Worm (Caenorhabditis elegans) whole organism, young adult: ENCODE measurements around the gene csn-4.

Experiments used
- C06A6.2 ChIP-seq: fragments of 200-800 bp; sonication (Bioruptor generic); conservative IDR thresholded peaks from 2 replicates; pipeline ENCODE4 v1.3.6; 2022; ENCODE audit warnings: missing genetic modification characterization, missing compliant biosample characterization
- C17E4.6 ChIP-seq: fragments of 200-800 bp; sonication (Bioruptor generic); IDR thresholded peaks from 2 replicates; pipeline ENCODE4 v1.3.6; 2022; ENCODE audit warnings: missing genetic modification reagents, missing genetic modification characterization, missing compliant biosample characterization
- F10E7.11 ChIP-seq: sonication (generic microtip); optimal IDR thresholded peaks from 2 replicates; lab custom pipeline; 2017; ENCODE audit warnings: mild to moderate bottlenecking, missing genetic modification characterization, moderate library complexity, missing compliant biosample characterization
- F22D6.2 ChIP-seq: sonication (generic microtip); optimal IDR thresholded peaks from 2 replicates; lab custom pipeline; 2016; ENCODE audit warnings: mild to moderate bottlenecking, missing genetic modification characterization, missing compliant biosample characterization
- F39B2.1 ChIP-seq: fragments of 200-800 bp; sonication (Bioruptor generic); IDR thresholded peaks from 2 replicates; pipeline ENCODE4 v1.3.6; 2022; ENCODE audit warnings: missing genetic modification reagents, missing genetic modification characterization, missing compliant biosample characterization
- F55B11.4 ChIP-seq: sonication (generic microtip); optimal IDR thresholded peaks from 2 replicates; lab custom pipeline; 2016; ENCODE audit warnings: missing compliant biosample characterization, missing genetic modification characterization, borderline replicate concordance; ENCODE audit not compliant: insufficient read depth
- Y53G8AR.9 ChIP-seq: fragments of 200-800 bp; sonication (Bioruptor generic); conservative IDR thresholded peaks from 2 replicates; pipeline ENCODE4 v1.3.6; 2022; ENCODE audit warnings: missing genetic modification reagents, missing genetic modification characterization, missing compliant biosample characterization
- Y95B8A.8 ChIP-seq: fragments of 200-800 bp; sonication (Bioruptor generic); IDR thresholded peaks from 2 replicates; pipeline ENCODE4 v1.3.6; 2022; ENCODE audit warnings: missing genetic modification reagents, missing genetic modification characterization, missing compliant biosample characterization
- aptf-2 ChIP-seq: fragments of 200-800 bp; sonication (Bioruptor generic); conservative IDR thresholded peaks from 2 replicates; pipeline ENCODE4 v1.3.6; 2022; ENCODE audit warnings: missing genetic modification reagents, missing genetic modification characterization, missing compliant biosample characterization
- atf-7 ChIP-seq: sonication (generic microtip); optimal IDR thresholded peaks from 2 replicates; lab custom pipeline; 2017; ENCODE audit warnings: mild to moderate bottlenecking, missing genetic modification characterization, missing compliant biosample characterization
- cebp-1 ChIP-seq, 2 experiments: fragments of 200-800 bp in 1 of 2; sonication (Bioruptor generic) in 1 of 2; sonication (generic microtip) in 1 of 2; IDR thresholded peaks in 1 of 2; optimal IDR thresholded peaks in 1 of 2; 2 replicates each; pipeline versions ENCODE4 v1.3.6 to Lab custom; 2017 to 2022; ENCODE audit warnings: missing compliant biosample characterization in 2 of 2, missing genetic modification characterization in 2 of 2, mild to moderate bottlenecking in 1 of 2, missing genetic modification reagents in 1 of 2, moderate library complexity in 1 of 2
- ceh-58 ChIP-seq: fragments of 200-800 bp; sonication (Bioruptor generic); IDR thresholded peaks from 2 replicates; pipeline ENCODE4 v1.3.6; 2022; ENCODE audit warnings: missing genetic modification characterization, missing compliant biosample characterization
- chd-7 ChIP-seq: sonication (generic microtip); optimal IDR thresholded peaks from 2 replicates; lab custom pipeline; 2016; ENCODE audit warnings: mild to moderate bottlenecking, missing genetic modification characterization, moderate library complexity, missing compliant biosample characterization
- die-1 ChIP-seq: sonication (generic microtip); optimal IDR thresholded peaks from 2 replicates; lab custom pipeline; 2016; ENCODE audit warnings: missing genotype, mild to moderate bottlenecking, missing genetic modification characterization, missing compliant biosample characterization
- dox-1 ChIP-seq: fragments of 200-800 bp; sonication (Bioruptor generic); IDR thresholded peaks from 2 replicates; pipeline ENCODE4 v1.3.6; 2022; ENCODE audit warnings: missing genetic modification reagents, missing genetic modification characterization, missing compliant biosample characterization
- egrh-3 ChIP-seq: fragments of 200-800 bp; sonication (Bioruptor generic); IDR thresholded peaks from 2 replicates; pipeline ENCODE4 v1.3.6; 2022; ENCODE audit warnings: missing genetic modification reagents, missing genetic modification characterization, missing compliant biosample characterization
- gei-17 ChIP-seq: fragments of 200-800 bp; sonication (Bioruptor generic); optimal IDR thresholded peaks from 2 replicates; lab custom pipeline; 2018; ENCODE audit warnings: mild to moderate bottlenecking, missing genetic modification characterization, missing compliant biosample characterization
- hlh-12 ChIP-seq: sonication (generic microtip); optimal IDR thresholded peaks from 2 replicates; lab custom pipeline; 2016; ENCODE audit warnings: missing genetic modification characterization, missing compliant biosample characterization
- hsf-1 ChIP-seq: fragments of 200-800 bp; sonication (Bioruptor generic); IDR thresholded peaks from 2 replicates; pipeline ENCODE4 v1.3.6; 2022; ENCODE audit warnings: missing genetic modification reagents, missing genetic modification characterization, missing compliant biosample characterization
- let-607 ChIP-seq, 2 experiments: fragments of 200-800 bp in 1 of 2; sonication (Bioruptor generic) in 1 of 2; sonication (generic microtip) in 1 of 2; optimal IDR thresholded peaks; 2 replicates each; lab custom pipeline; 2016 to 2018; ENCODE audit warnings: mild to moderate bottlenecking in 2 of 2, missing compliant biosample characterization in 2 of 2, missing genetic modification characterization in 2 of 2, moderate library complexity in 2 of 2, missing genotype in 1 of 2
- lin-26 ChIP-seq: fragments of 200-800 bp; sonication (Bioruptor generic); IDR thresholded peaks from 2 replicates; pipeline ENCODE4 v1.3.6; 2022; ENCODE audit warnings: missing genetic modification reagents, missing genetic modification characterization, missing compliant biosample characterization
- lin-35 ChIP-seq, 3 experiments: fragments of 150-350 bp in 2 of 3; sonication (generic microtip) in 1 of 3; optimal IDR thresholded peaks; 2 replicates each; lab custom pipeline; 2014 to 2018; ENCODE audit warnings: missing biosample characterization in 3 of 3, missing genetic modification characterization in 3 of 3, missing genetic modification reagents in 3 of 3
- lin-40 ChIP-seq: sonication (generic microtip); optimal IDR thresholded peaks from 2 replicates; lab custom pipeline; 2016; ENCODE audit warnings: missing genetic modification characterization, mild to moderate bottlenecking, missing compliant biosample characterization, missing genotype, missing genetic modification reagents
- lsy-27 ChIP-seq: sonication (generic microtip); optimal IDR thresholded peaks from 2 replicates; lab custom pipeline; 2017; ENCODE audit warnings: missing genetic modification characterization, mild to moderate bottlenecking, missing compliant biosample characterization, antibody characterized with exemption, missing genotype, borderline replicate concordance; ENCODE audit not compliant: insufficient read depth
- madf-8 ChIP-seq: fragments of 200-800 bp; sonication (Bioruptor generic); conservative IDR thresholded peaks from 2 replicates; pipeline ENCODE4 v1.3.6; 2022; ENCODE audit warnings: missing genetic modification reagents, missing genetic modification characterization, missing compliant biosample characterization
- nfyb-1 ChIP-seq: fragments of 200-800 bp; sonication (Bioruptor generic); IDR thresholded peaks from 2 replicates; pipeline ENCODE4 v1.3.6; 2022; ENCODE audit warnings: missing genetic modification reagents, missing genetic modification characterization, missing compliant biosample characterization
- rpc-1 ChIP-seq, 2 experiments: fragments of 150-350 bp in 1 of 2; sonication (generic microtip) in 1 of 2; optimal IDR thresholded peaks; 2 replicates each; lab custom pipeline; 2014 to 2018; ENCODE audit warnings: missing biosample characterization in 1 of 2, missing genetic modification characterization in 1 of 2, missing genetic modification reagents in 1 of 2, missing genotype in 1 of 2
- somi-1 ChIP-seq: fragments of 200-800 bp; sonication (Bioruptor generic); optimal IDR thresholded peaks from 2 replicates; lab custom pipeline; 2018; ENCODE audit warnings: mild to moderate bottlenecking, missing genetic modification characterization, missing compliant biosample characterization
- tlf-1 ChIP-seq: fragments of 200-800 bp; sonication (Bioruptor generic); optimal IDR thresholded peaks from 2 replicates; lab custom pipeline; 2018; ENCODE audit warnings: mild to moderate bottlenecking, missing genetic modification characterization, missing compliant biosample characterization
- unc-130 ChIP-seq: sonication (generic microtip); optimal IDR thresholded peaks from 2 replicates; lab custom pipeline; 2016; ENCODE audit warnings: missing genetic modification reagents, missing genetic modification characterization, missing compliant biosample characterization
- xnd-1 ChIP-seq: sonication (generic microtip); optimal IDR thresholded peaks from 2 replicates; lab custom pipeline; 2016; ENCODE audit warnings: missing genotype, missing genetic modification reagents, missing genetic modification characterization, missing compliant biosample characterization
- zfh-2 ChIP-seq: fragments of 200-800 bp; sonication (Bioruptor generic); conservative IDR thresholded peaks from 2 replicates; pipeline ENCODE4 v1.3.6; 2022; ENCODE audit warnings: missing genetic modification reagents, missing genetic modification characterization, missing compliant biosample characterization
- ztf-6 ChIP-seq: fragments of 200-800 bp; sonication (Bioruptor generic); IDR thresholded peaks from 2 replicates; pipeline ENCODE4 v1.3.6; 2022; ENCODE audit warnings: missing genetic modification reagents, missing genetic modification characterization, missing compliant biosample characterization

Gene csn-4

DNA sequence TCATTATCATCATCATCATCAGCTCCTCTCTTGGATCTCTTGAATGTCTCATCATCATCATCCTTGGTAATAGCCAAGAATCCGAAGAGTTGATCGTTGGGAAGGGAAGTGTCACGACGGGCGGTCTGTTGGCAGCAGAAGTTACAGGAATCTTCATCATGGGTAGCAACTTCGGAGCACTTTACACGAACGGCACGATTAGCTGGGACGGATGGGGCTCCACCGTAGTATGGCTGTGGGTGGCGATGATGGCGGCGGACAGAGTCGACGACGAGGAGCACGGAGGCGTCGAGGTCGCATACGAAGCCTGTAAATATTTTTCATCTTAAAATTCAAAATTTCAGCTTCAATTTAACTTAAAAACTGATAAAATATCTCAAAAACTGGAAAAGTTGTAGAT lies 36.5 kb upstream of the csn-4 start:
- no peak for TF ChIP-seq lsy-27 (tag; lab: Kevin White, UChicago)
- TF ChIP-seq tlf-1, result no peak
- TF ChIP-seq zfh-2, result peak; percentile 84
- 0 out of 2 replicates have a peak, but pooled peaks have one; percentile 53 for TF ChIP-seq ceh-58 (GFP tag; lab: Robert Waterston, UW)
- TF ChIP-seq, all 124 proteins: peak for 2

DNA sequence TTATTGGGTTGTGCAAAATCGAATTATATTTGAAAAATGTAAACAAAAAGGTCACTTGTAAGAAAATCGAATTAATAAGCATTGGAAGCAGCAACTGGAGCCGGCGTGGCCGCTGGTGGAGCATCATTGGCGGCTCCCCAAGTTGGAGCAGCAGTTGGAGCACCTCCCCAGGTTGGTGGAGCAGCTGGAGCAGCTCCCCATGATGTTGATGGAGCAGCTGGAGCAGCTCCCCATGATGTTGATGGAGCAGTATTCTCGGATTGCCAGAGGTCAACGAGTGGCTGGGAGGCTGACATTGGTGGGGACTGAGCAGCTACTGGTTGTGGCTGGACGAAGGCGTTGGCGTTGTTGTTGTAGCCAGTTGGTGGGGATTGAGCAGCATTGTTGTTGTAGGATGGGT lies 34.7 kb upstream of the csn-4 start:
- no peak for TF ChIP-seq C06A6.2 (GFP tag; lab: Robert Waterston, UW)
- peak; percentile 25 for TF ChIP-seq F10E7.11 (tag; lab: Kevin White, UChicago)
- no peak for TF ChIP-seq C17E4.6
- TF ChIP-seq nfyb-1 (GFP tag; lab: Robert Waterston, UW), result no peak
- TF ChIP-seq zfh-2, result peak; percentile 96
- TF ChIP-seq egrh-3 (GFP tag; lab: Robert Waterston, UW), result peak; percentile 85
- TF ChIP-seq hlh-12 (tag; lab: Kevin White, UChicago), result no peak
- peak; percentile 15 for TF ChIP-seq atf-7
- no peak for TF ChIP-seq unc-130
- no peak for TF ChIP-seq lin-40 (tag; lab: Kevin White, UChicago)
- TF ChIP-seq aptf-2 (GFP tag; lab: Robert Waterston, UW), result no peak

DNA sequence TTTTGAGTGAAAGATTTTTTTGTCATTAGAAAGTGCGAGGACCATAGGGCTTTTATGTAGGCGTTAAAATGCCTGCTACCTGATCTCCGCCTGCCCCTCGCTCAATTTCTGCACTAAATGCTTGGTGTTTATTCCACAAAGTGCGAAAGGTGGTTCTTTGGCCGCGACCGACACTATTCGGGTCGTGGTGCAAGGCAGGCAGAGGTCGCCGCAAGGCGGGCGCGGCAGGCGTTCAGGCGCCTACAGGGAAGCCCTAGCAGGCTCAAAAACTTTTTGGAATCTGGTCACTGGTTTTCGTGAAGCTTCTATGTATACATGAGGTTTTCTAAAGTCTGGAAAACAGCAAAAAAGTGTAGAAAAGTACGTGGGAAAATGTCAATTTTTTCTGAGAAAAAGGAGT lies 34.1 kb upstream of the csn-4 start:
- TF ChIP-seq somi-1 (no peak), rpc-1 (optimal IDR thresholded peaks at IDR 0.05; lab: Kevin White, UChicago) (no peak), rpc-1 (tag; optimal IDR thresholded peaks at IDR 0.05; lab: Kevin White, UChicago) (no peak), madf-8 (GFP tag; lab: Robert Waterston, UW) (no peak), F22D6.2 (tag; lab: Kevin White, UChicago) (no peak), die-1 (tag; lab: Kevin White, UChicago) (no peak), F39B2.1 (GFP tag; lab: Robert Waterston, UW) (0 out of 2 replicates have a peak, but pooled peaks have one; percentile 5), lin-26 (GFP tag; lab: Robert Waterston, UW) (no peak), xnd-1 (no peak), Y53G8AR.9 (GFP tag; lab: Robert Waterston, UW) (0 out of 2 replicates have a peak, but pooled peaks have one; percentile 15), F55B11.4 (tag; lab: Kevin White, UChicago) (no peak), egrh-3 (GFP tag; lab: Robert Waterston, UW) (no peak), gei-17 (GFP tag; lab: Kevin White, UChicago) (no peak), lin-35 (GFP tag; optimal IDR thresholded peaks at IDR 0.05; lab: Kevin White, UChicago) (no peak), ztf-6 (GFP tag; lab: Robert Waterston, UW) (no peak), hsf-1 (GFP tag; lab: Robert Waterston, UW) (0 out of 2 replicates have a peak, but pooled peaks have one; percentile 18), cebp-1 (GFP tag; IDR thresholded peaks at IDR 0.05; lab: Robert Waterston, UW) (0 out of 2 replicates have a peak, but pooled peaks have one; percentile 32), cebp-1 (tag; optimal IDR thresholded peaks at IDR 0.05; lab: Kevin White, UChicago) (no peak), Y95B8A.8 (GFP tag; lab: Robert Waterston, UW) (no peak), let-607 (tag; optimal IDR thresholded peaks at IDR 0.05; lab: Kevin White, UChicago) (no peak), dox-1 (GFP tag; lab: Robert Waterston, UW) (no peak), atf-7 (no peak), chd-7 (no peak), unc-130 (no peak), lin-40 (tag; lab: Kevin White, UChicago) (no peak)
